Fruit fly (Drosophila melanogaster): Measurements from ENCODE around the gene CG46525.

CG46525 gene

dm6 chr3L:17433555-17433954, 41.5 kb upstream of the CG46525 start, which contains the start of the genes Coq4 and CG32176 (continued):
- TF ChIP-seq bsh (GFP tag; optimal IDR thresholded peaks at IDR 0.05) (peak; percentile 73 to 98), chinmo (GFP tag; IDR thresholded peaks at IDR 0.05; ENCODE audit: partially characterized antibody) (no peak), CG32772 (GFP tag; IDR thresholded peaks at IDR 0.05) (peak; percentile 98), Atf6 (GFP tag; IDR thresholded peaks at IDR 0.05) (peak; percentile 97), pros (GFP tag; optimal IDR thresholded peaks at IDR 0.05) (peak; percentile 49), dati (GFP tag; IDR thresholded peaks at IDR 0.05) (peak; percentile 92), BEAF-32 (GFP tag; optimal IDR thresholded peaks at IDR 0.05) (peak; percentile 40), CG1832 (GFP tag; optimal IDR thresholded peaks at IDR 0.05) (no peak), CrebB (tag; optimal IDR thresholded peaks at IDR 0.05) (peak; percentile 97), so (GFP tag; IDR thresholded peaks at IDR 0.05) (peak; percentile 97), fd96Cb (tag; optimal IDR thresholded peaks at IDR 0.05) (peak; percentile 98), NfI (GFP tag; optimal IDR thresholded peaks at IDR 0.05) (peak; percentile 98), hbn (GFP tag; IDR thresholded peaks at IDR 0.05; ENCODE audit: partially characterized antibody) (0 out of 2 replicates have a peak, but pooled peaks have one; percentile 39), sens-2 (GFP tag; IDR thresholded peaks at IDR 0.05) (peak; percentile 96), ro (GFP tag; IDR thresholded peaks at IDR 0.05) (peak; percentile 95), CG1529 (GFP tag; optimal IDR thresholded peaks at IDR 0.05) (peak; percentile 93), Neu2 (GFP tag; optimal IDR thresholded peaks at IDR 0.05; ENCODE audit: borderline replicate concordance) (peak; percentile 93), pzg (GFP tag; optimal IDR thresholded peaks at IDR 0.05) (peak; percentile 69), Ada2b (GFP tag; IDR thresholded peaks at IDR 0.05) (peak; percentile 98), Six4 (GFP tag; optimal IDR thresholded peaks at IDR 0.05) (peak; percentile 98), YL-1 (GFP tag; optimal IDR thresholded peaks at IDR 0.05) (peak; percentile 91), CG17328 (GFP tag; IDR thresholded peaks at IDR 0.05) (peak; percentile 97), fu2 (GFP tag; optimal IDR thresholded peaks at IDR 0.05) (peak; percentile 97), Med (GFP tag) (peak; percentile 100), bowl (GFP tag; IDR thresholded peaks at IDR 0.05) (peak; percentile 90), twi (tag; optimal IDR thresholded peaks at IDR 0.05) (peak; percentile 93), CG34224 (GFP tag; IDR thresholded peaks at IDR 0.05; ENCODE audit: partially characterized antibody) (peak; percentile 52; the same call in 2 of the 3 replicates), CG17802 (tag; optimal IDR thresholded peaks at IDR 0.05) (peak; percentile 91), sug (tag; optimal IDR thresholded peaks at IDR 0.05) (peak; percentile 96), Dfd (GFP tag; optimal IDR thresholded peaks at IDR 0.05) (no peak), CG5953 (GFP tag; IDR thresholded peaks at IDR 0.05) (peak; percentile 96), CG2712 (tag; optimal IDR thresholded peaks at IDR 0.05) (peak; percentile 98), CG2120 (GFP tag; optimal IDR thresholded peaks at IDR 0.05) (peak; percentile 99), row (GFP tag; IDR thresholded peaks at IDR 0.05) (peak; percentile 100), kay (GFP tag; optimal IDR thresholded peaks at IDR 0.05) (peak; percentile 96), pfk (GFP tag; optimal IDR thresholded peaks at IDR 0.05) (peak; percentile 49), gsb (GFP tag; IDR thresholded peaks at IDR 0.05) (peak; percentile 96), gfzf (GFP tag; optimal IDR thresholded peaks at IDR 0.05) (no peak), E2f1 (GFP tag; IDR thresholded peaks at IDR 0.05) (peak; percentile 98), unpg (GFP tag; optimal IDR thresholded peaks at IDR 0.05) (peak; percentile 99), gem (tag; optimal IDR thresholded peaks at IDR 0.05) (peak; percentile 99), usp (GFP tag; optimal IDR thresholded peaks at IDR 0.05) (no peak), ewg (GFP tag; optimal IDR thresholded peaks at IDR 0.05) (peak; percentile 94), Stat92E (GFP tag; optimal IDR thresholded peaks at IDR 0.05) (peak in 1 of 3 experiments; percentile 57), CoRest (tag; optimal IDR thresholded peaks at IDR 0.05) (peak; percentile 98), CG1602 (GFP tag; optimal IDR thresholded peaks at IDR 0.05) (peak; percentile 98), klu (GFP tag; IDR thresholded peaks at IDR 0.05) (peak; percentile 96), CG16815 (GFP tag; optimal IDR thresholded peaks at IDR 0.05) (peak; percentile 99), odd (GFP tag; optimal IDR thresholded peaks at IDR 0.05) (peak; percentile 91), CG9215 (GFP tag; IDR thresholded peaks at IDR 0.05) (peak; percentile 97)
